Worm (Caenorhabditis elegans): ENCODE data around the gene ztf-9.

ce11 chrV:9711174-9711573 lies 19.2 kb upstream of the ztf-9 start:
- TF ChIP-seq elt-3 (tag; optimal IDR thresholded peaks at IDR 0.05) (no peak), unc-39 (tag; optimal IDR thresholded peaks at IDR 0.05) (no peak), nhr-28 (tag; optimal IDR thresholded peaks at IDR 0.05) (no peak), nhr-237 (tag; optimal IDR thresholded peaks at IDR 0.05) (no peak)

All from whole organism, mixed stage, embryonic.